Worm (Caenorhabditis elegans): ENCODE measurements around the gene R07B7.6.
A peak's percentile ranks its signal among the peaks of the same experiment; 100 is the strongest.

The R07B7.6 gene

DNA sequence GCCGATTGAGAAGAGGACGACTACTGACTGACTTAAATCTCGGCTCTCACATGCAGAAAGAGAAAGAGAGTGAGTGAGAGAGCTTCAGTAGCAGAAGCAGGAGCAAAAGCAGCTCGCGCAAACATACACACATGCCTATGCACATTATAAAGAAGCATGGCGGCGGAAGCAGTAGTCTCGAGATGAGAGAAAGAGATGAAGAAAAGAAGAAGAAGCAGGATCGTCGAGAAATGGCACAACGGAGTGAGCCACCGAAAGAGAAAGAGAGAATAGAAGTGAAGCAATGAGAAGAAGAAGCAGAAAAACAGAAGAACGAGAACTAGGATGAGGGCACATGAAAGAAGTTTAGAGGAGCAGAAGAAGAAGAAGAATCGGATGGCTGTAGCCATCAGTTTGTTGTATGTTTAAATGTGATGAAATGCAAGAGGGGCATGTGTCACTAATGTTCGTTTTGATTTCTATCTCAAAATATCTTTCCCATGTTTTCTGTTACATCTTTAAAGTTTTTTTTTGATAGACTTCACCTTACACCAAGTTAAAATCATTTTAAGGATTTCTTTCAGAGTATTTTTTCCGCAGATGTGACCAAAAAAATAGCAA, 47.8 kb downstream of the R07B7.6 start (continued):
- no peak for TF ChIP-seq blmp-1 (tag; optimal IDR thresholded peaks at IDR 0.05; ENCODE audit: insufficient read depth)
- peak; percentile 76 for TF ChIP-seq C34F6.9 (tag; optimal IDR thresholded peaks at IDR 0.05)
- no peak for TF ChIP-seq nhr-11 (tag; optimal IDR thresholded peaks at IDR 0.05)
- no peak for TF ChIP-seq R02D3.7 (tag; optimal IDR thresholded peaks at IDR 0.05)
- TF ChIP-seq mdl-1 (tag; optimal IDR thresholded peaks at IDR 0.05), result peak; percentile 61 to 77
- no peak for TF ChIP-seq alr-1 (tag; optimal IDR thresholded peaks at IDR 0.05)
- no peak for TF ChIP-seq nhr-10 (tag; optimal IDR thresholded peaks at IDR 0.05)
- no peak for TF ChIP-seq dmd-4 (tag; optimal IDR thresholded peaks at IDR 0.05)
- TF ChIP-seq egl-27 (tag; optimal IDR thresholded peaks at IDR 0.05), result no peak
- no peak for TF ChIP-seq elt-1 (tag; optimal IDR thresholded peaks at IDR 0.05)
- TF ChIP-seq snpc-4 (tag; optimal IDR thresholded peaks at IDR 0.05), result peak; percentile 15
- TF ChIP-seq ceh-16 (tag; optimal IDR thresholded peaks at IDR 0.05), result no peak
- no peak for TF ChIP-seq nhr-25 (tag; optimal IDR thresholded peaks at IDR 0.05)
- TF ChIP-seq fos-1 (tag; optimal IDR thresholded peaks at IDR 0.05), result no peak
- no peak for TF ChIP-seq aly-2 (tag; optimal IDR thresholded peaks at IDR 0.05)
- no peak for TF ChIP-seq ZK546.5 (tag; optimal IDR thresholded peaks at IDR 0.05)
- peak; percentile 56 for TF ChIP-seq lin-11 (tag; optimal IDR thresholded peaks at IDR 0.05)
- peak; percentile 82 for TF ChIP-seq zag-1 (tag; optimal IDR thresholded peaks at IDR 0.05)
- TF ChIP-seq ztf-1 (GFP tag; conservative IDR thresholded peaks at IDR 0.05), result no peak
- TF ChIP-seq nhr-237 (tag; optimal IDR thresholded peaks at IDR 0.05), result no peak
- TF ChIP-seq elt-3 (tag; optimal IDR thresholded peaks at IDR 0.05), result no peak

DNA sequence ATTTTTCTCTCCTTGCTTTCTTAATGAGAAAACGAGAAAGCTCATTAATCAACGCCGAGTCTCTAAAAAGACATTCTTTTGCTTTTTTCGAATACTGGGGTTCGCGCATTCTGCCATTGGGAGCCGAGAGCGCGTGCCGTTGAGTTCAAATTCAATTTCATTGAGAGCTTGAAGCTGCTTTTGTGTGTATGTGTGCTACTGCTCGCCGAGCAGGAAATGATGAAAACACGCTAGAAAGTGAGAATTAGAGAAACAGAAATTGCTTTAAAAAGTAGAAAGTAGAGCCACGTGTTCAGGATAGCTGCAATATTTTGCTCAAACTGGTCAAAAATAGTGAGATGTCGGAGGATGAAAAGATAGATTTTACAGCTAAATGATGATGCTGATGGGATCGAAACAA, 49.1 kb downstream of the R07B7.6 start:
- TF ChIP-seq crh-2 (tag; optimal IDR thresholded peaks at IDR 0.05) (no peak), elt-1 (tag; optimal IDR thresholded peaks at IDR 0.05) (no peak), C34F6.9 (tag; optimal IDR thresholded peaks at IDR 0.05) (peak; percentile 58), nhr-129 (tag; optimal IDR thresholded peaks at IDR 0.05) (peak; percentile 34), nhr-11 (tag; optimal IDR thresholded peaks at IDR 0.05) (no peak), sma-9 (GFP tag; optimal IDR thresholded peaks at IDR 0.05) (peak; percentile 42), sma-9 (tag; optimal IDR thresholded peaks at IDR 0.05) (no peak), egl-27 (tag; optimal IDR thresholded peaks at IDR 0.05) (no peak), zag-1 (tag; optimal IDR thresholded peaks at IDR 0.05) (peak; percentile 46), ceh-82 (tag; optimal IDR thresholded peaks at IDR 0.05) (no peak), mab-5 (tag; optimal IDR thresholded peaks at IDR 0.05) (no peak), lin-13 (GFP tag; optimal IDR thresholded peaks at IDR 0.05) (no peak), lsy-2 (tag; optimal IDR thresholded peaks at IDR 0.05) (peak in 1 of 2 experiments; percentile 60), ztf-11 (tag; optimal IDR thresholded peaks at IDR 0.05) (no peak), unc-55 (GFP tag; optimal IDR thresholded peaks at IDR 0.05) (peak; percentile 7), nhr-23 (tag; optimal IDR thresholded peaks at IDR 0.05) (no peak), unc-62 (GFP tag; optimal IDR thresholded peaks at IDR 0.05) (no peak)

DNA sequence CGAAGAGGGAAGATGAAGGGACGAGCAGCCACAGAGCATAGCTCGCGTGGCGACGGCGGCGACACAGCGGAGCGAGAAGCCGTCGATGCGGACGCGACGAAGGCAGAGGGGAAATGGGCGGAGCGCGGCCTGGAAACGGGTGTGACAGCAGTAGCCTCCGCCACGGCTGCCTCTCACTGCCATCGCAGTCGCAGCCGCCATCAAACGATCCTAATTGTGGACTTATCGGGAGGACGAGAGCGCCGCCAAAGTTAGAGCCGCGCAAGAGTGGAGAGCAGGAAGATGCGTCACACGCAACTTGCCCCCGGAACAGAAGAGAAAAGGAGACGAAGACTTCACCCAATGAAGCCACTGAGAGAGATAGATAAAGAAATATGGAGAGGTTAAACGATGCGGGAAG, 50.5 kb downstream of the R07B7.6 start:
- TF ChIP-seq lin-13 (GFP tag; optimal IDR thresholded peaks at IDR 0.05) (no peak), nhr-129 (tag; optimal IDR thresholded peaks at IDR 0.05) (peak; percentile 31), ztf-1 (GFP tag; conservative IDR thresholded peaks at IDR 0.05) (no peak), lsy-2 (tag; optimal IDR thresholded peaks at IDR 0.05) (peak in 1 of 2 experiments; percentile 36), lin-11 (tag; optimal IDR thresholded peaks at IDR 0.05) (peak; percentile 18), Y55F3AM.14 (GFP tag; optimal IDR thresholded peaks at IDR 0.05) (peak; percentile 35), mdl-1 (tag; optimal IDR thresholded peaks at IDR 0.05) (peak in 1 of 2 experiments; percentile 1), sem-4 (tag; optimal IDR thresholded peaks at IDR 0.05) (peak; percentile 14), nhr-21 (tag; optimal IDR thresholded peaks at IDR 0.05) (no peak), C34F6.9 (tag; optimal IDR thresholded peaks at IDR 0.05) (peak; percentile 40), sma-9 (GFP tag; optimal IDR thresholded peaks at IDR 0.05) (peak; percentile 16), sma-9 (tag; optimal IDR thresholded peaks at IDR 0.05) (no peak), mbf-1 (tag; optimal IDR thresholded peaks at IDR 0.05) (no peak), sma-3 (GFP tag; optimal IDR thresholded peaks at IDR 0.05) (no peak), F13H6.1 (tag; optimal IDR thresholded peaks at IDR 0.05) (peak; percentile 50), nhr-11 (tag; optimal IDR thresholded peaks at IDR 0.05) (no peak), zag-1 (tag; optimal IDR thresholded peaks at IDR 0.05) (peak; percentile 82), nhr-23 (tag; optimal IDR thresholded peaks at IDR 0.05) (no peak), gmeb-1 (tag; optimal IDR thresholded peaks at IDR 0.05) (no peak)
